Fruit fly (Drosophila melanogaster) whole organism, embryonic: Measurements from ENCODE around the gene timeout.

Source experiments
- Atf-2 ChIP-seq: fragments of 200-800 bp; sonication (Bioruptor generic); optimal IDR thresholded peaks from 2 replicates; lab custom pipeline; 2016; ENCODE audit warnings: missing biosample characterization, missing genetic modification characterization
- Atf3 ChIP-seq: fragments of 200-800 bp; sonication (Bioruptor generic); optimal IDR thresholded peaks from 3 replicates; lab custom pipeline; 2016; ENCODE audit warnings: missing biosample characterization, missing genetic modification characterization
- B-H1 ChIP-seq: fragments of 200-800 bp; sonication (Bioruptor generic); IDR thresholded peaks from 3 replicates; pipeline ENCODE4 v1.3.6; 2022; ENCODE audit warnings: missing biosample characterization, missing genetic modification characterization
- BEAF-32 ChIP-seq: fragments of 200-800 bp; sonication (Bioruptor generic); optimal IDR thresholded peaks from 3 replicates; lab custom pipeline; 2017; ENCODE audit warnings: missing biosample characterization, missing genetic modification characterization, mild to moderate bottlenecking, moderate library complexity, missing genetic modification reagents
- CG10147 ChIP-seq: fragments of 200-800 bp; sonication (Bioruptor generic); optimal IDR thresholded peaks from 2 replicates; lab custom pipeline; 2019; ENCODE audit warnings: missing biosample characterization, mild to moderate bottlenecking, missing genetic modification characterization, moderate library complexity
- CG1024 ChIP-seq: fragments of 200-800 bp; sonication (Bioruptor generic); IDR thresholded peaks from 2 replicates; pipeline ENCODE4 v1.3.6; 2022; ENCODE audit warnings: missing biosample characterization, missing genetic modification characterization
- CG10654 ChIP-seq: fragments of 200-800 bp; sonication (Bioruptor generic); optimal IDR thresholded peaks from 2 replicates; lab custom pipeline; 2016; ENCODE audit warnings: missing biosample characterization, missing genetic modification characterization
- CG12155 ChIP-seq: fragments of 200-800 bp; sonication (Bioruptor generic); optimal IDR thresholded peaks from 3 replicates; lab custom pipeline; 2016; ENCODE audit warnings: missing biosample characterization, missing genetic modification characterization
- CG12236 ChIP-seq: fragments of 200-800 bp; sonication (Bioruptor generic); optimal IDR thresholded peaks from 2 replicates; lab custom pipeline; 2016; ENCODE audit warnings: missing biosample characterization, missing genetic modification characterization
- CG12942 ChIP-seq: fragments of 200-800 bp; sonication (Bioruptor generic); optimal IDR thresholded peaks from 3 replicates; lab custom pipeline; 2016; ENCODE audit warnings: missing biosample characterization, missing genetic modification characterization
- CG16813 ChIP-seq: fragments of 200-800 bp; sonication (Bioruptor generic); IDR thresholded peaks from 3 replicates; pipeline ENCODE4 v1.3.6; 2022; ENCODE audit warnings: missing biosample characterization, missing genetic modification characterization; ENCODE audit not compliant: partially characterized antibody
- CG17328 ChIP-seq: fragments of 200-800 bp; sonication (Bioruptor generic); IDR thresholded peaks from 2 replicates; pipeline ENCODE4 v1.3.6; 2022; ENCODE audit warnings: missing biosample characterization, missing genetic modification characterization
- CG32767 ChIP-seq: fragments of 200-800 bp; sonication (Bioruptor generic); IDR thresholded peaks from 2 replicates; pipeline ENCODE4 v1.3.6; 2022; ENCODE audit warnings: missing biosample characterization, missing genetic modification characterization
- CG3726 ChIP-seq: fragments of 200-800 bp; sonication (Bioruptor generic); IDR thresholded peaks from 3 replicates; pipeline ENCODE4, ENCODE4 v1.3.6; 2022; ENCODE audit warnings: missing biosample characterization, missing genetic modification characterization
- CG5245 ChIP-seq: fragments of 200-800 bp; sonication (Bioruptor generic); optimal IDR thresholded peaks from 3 replicates; lab custom pipeline; 2016; ENCODE audit warnings: missing biosample characterization, missing genetic modification characterization
- CG6791 ChIP-seq: fragments of 200-800 bp; sonication (Bioruptor generic); IDR thresholded peaks from 3 replicates; pipeline ENCODE4 v1.3.6; 2022; ENCODE audit warnings: missing biosample characterization, missing genetic modification characterization; ENCODE audit not compliant: partially characterized antibody
- CG6854 ChIP-seq: fragments of 200-800 bp; sonication (Bioruptor generic); optimal IDR thresholded peaks from 3 replicates; lab custom pipeline; 2017; ENCODE audit warnings: missing biosample characterization, mild to moderate bottlenecking, missing genetic modification characterization
- CG7357 ChIP-seq: fragments of 200-800 bp; sonication (Bioruptor generic); IDR thresholded peaks from 3 replicates; pipeline ENCODE4 v1.3.6; 2022; ENCODE audit warnings: missing biosample characterization, missing genetic modification characterization
- CG7839 ChIP-seq: fragments of 200-800 bp; sonication (Bioruptor generic); optimal IDR thresholded peaks from 3 replicates; lab custom pipeline; 2018; ENCODE audit warnings: missing biosample characterization, mild to moderate bottlenecking, missing genetic modification characterization, moderate library complexity
- CG7928 ChIP-seq: fragments of 200-800 bp; sonication (Bioruptor generic); optimal IDR thresholded peaks from 2 replicates; lab custom pipeline; 2017; ENCODE audit warnings: missing biosample characterization, mild to moderate bottlenecking, missing genetic modification characterization
- Deaf1 ChIP-seq: fragments of 200-800 bp; optimal IDR thresholded peaks from 3 replicates; lab custom pipeline; 2019; ENCODE audit warnings: missing biosample characterization, mild to moderate bottlenecking, missing genetic modification characterization, moderate library complexity
- Doc2 ChIP-seq: fragments of 200-800 bp; sonication (Bioruptor generic); IDR thresholded peaks from 2 replicates; pipeline ENCODE4 v1.3.6; 2022; ENCODE audit warnings: missing biosample characterization, missing genetic modification characterization
- Doc3 ChIP-seq: fragments of 200-800 bp; sonication (Bioruptor generic); IDR thresholded peaks from 3 replicates; pipeline ENCODE4 v1.3.6; 2022; ENCODE audit warnings: missing biosample characterization, missing genetic modification characterization; ENCODE audit not compliant: partially characterized antibody
- Drgx ChIP-seq: fragments of 200-800 bp; sonication (Bioruptor generic); IDR thresholded peaks from 2 replicates; pipeline ENCODE4 v1.3.6; 2022; ENCODE audit warnings: missing biosample characterization, missing genetic modification characterization
- Hr51 ChIP-seq, 2 experiments: fragments of 200-800 bp; sonication (Bioruptor generic); optimal IDR thresholded peaks; 2 replicates in 1 of 2; 3 replicates in 1 of 2; lab custom pipeline; 2016 to 2018; ENCODE audit warnings: missing biosample characterization in 2 of 2, missing genetic modification characterization in 2 of 2, mild to moderate bottlenecking in 1 of 2, moderate library complexity in 1 of 2
- MBD-R2 ChIP-seq: fragments of 200-800 bp; sonication (Bioruptor generic); IDR thresholded peaks from 2 replicates; pipeline ENCODE4 v1.3.6; 2022; ENCODE audit warnings: missing biosample characterization, missing genetic modification characterization
- MESR4 ChIP-seq: fragments of 200-800 bp; sonication (Bioruptor generic); optimal IDR thresholded peaks from 2 replicates; lab custom pipeline; 2018; ENCODE audit warnings: missing biosample characterization, mild to moderate bottlenecking, missing genetic modification characterization, moderate library complexity
- MTF-1 ChIP-seq: fragments of 200-800 bp; sonication (Bioruptor generic); optimal IDR thresholded peaks from 2 replicates; lab custom pipeline; 2018; ENCODE audit warnings: missing biosample characterization, mild to moderate bottlenecking, missing genetic modification characterization, borderline replicate concordance
- Meics ChIP-seq: fragments of 200-800 bp; sonication (Bioruptor generic); optimal IDR thresholded peaks from 2 replicates; lab custom pipeline; 2017; ENCODE audit warnings: missing biosample characterization, mild to moderate bottlenecking, missing genetic modification characterization
- Mes4 ChIP-seq: fragments of 200-800 bp; sonication (Bioruptor generic); optimal IDR thresholded peaks from 2 replicates; lab custom pipeline; 2016; ENCODE audit warnings: missing biosample characterization, missing genetic modification characterization
- Ssrp ChIP-seq: fragments of 200-800 bp; sonication (Bioruptor generic); optimal IDR thresholded peaks from 2 replicates; lab custom pipeline; 2018; ENCODE audit warnings: missing biosample characterization, mild to moderate bottlenecking, missing genetic modification characterization, moderate library complexity
- ap ChIP-seq: fragments of 200-800 bp; sonication (Bioruptor generic); IDR thresholded peaks from 2 replicates; pipeline ENCODE4 v1.3.6; 2022; ENCODE audit warnings: missing biosample characterization, missing genetic modification characterization
- ara ChIP-seq: fragments of 200-800 bp; sonication (Bioruptor generic); IDR thresholded peaks from 2 replicates; pipeline ENCODE4 v1.3.6; 2022; ENCODE audit warnings: missing biosample characterization, missing genetic modification characterization
- chn ChIP-seq: fragments of 200-800 bp; sonication (Bioruptor generic); optimal IDR thresholded peaks from 2 replicates; lab custom pipeline; 2016; ENCODE audit warnings: missing biosample characterization, missing genetic modification characterization
- ci ChIP-seq: fragments of 200-800 bp; sonication (Bioruptor generic); IDR thresholded peaks from 3 replicates; pipeline ENCODE4 v1.3.6; 2022; ENCODE audit warnings: missing biosample characterization, missing genetic modification characterization
- dan ChIP-seq: fragments of 200-800 bp; sonication (Bioruptor generic); IDR thresholded peaks from 2 replicates; pipeline ENCODE4 v1.3.6; 2022; ENCODE audit warnings: missing biosample characterization, missing genetic modification characterization
- dmrt11E ChIP-seq: fragments of 200-800 bp; sonication (Bioruptor generic); optimal IDR thresholded peaks from 3 replicates; lab custom pipeline; 2018; ENCODE audit warnings: missing biosample characterization, mild to moderate bottlenecking, missing genetic modification characterization, moderate library complexity
- dmrt99B ChIP-seq: fragments of 200-800 bp; sonication (Bioruptor generic); optimal IDR thresholded peaks from 2 replicates; lab custom pipeline; 2018; ENCODE audit warnings: missing biosample characterization, mild to moderate bottlenecking, missing genetic modification characterization, moderate library complexity
- emc ChIP-seq: fragments of 200-800 bp; sonication (Bioruptor generic); optimal IDR thresholded peaks from 2 replicates; lab custom pipeline; 2016; ENCODE audit warnings: missing biosample characterization, missing genetic modification characterization
- fd102C ChIP-seq: fragments of 200-800 bp; sonication (Bioruptor generic); optimal IDR thresholded peaks from 2 replicates; lab custom pipeline; 2018; ENCODE audit warnings: missing biosample characterization, mild to moderate bottlenecking, missing genetic modification characterization, moderate library complexity
- grn ChIP-seq: fragments of 200-800 bp; sonication (Bioruptor generic); optimal IDR thresholded peaks from 3 replicates; lab custom pipeline; 2017; ENCODE audit warnings: missing biosample characterization, missing genetic modification characterization
- hbn ChIP-seq: fragments of 200-800 bp; sonication (Bioruptor generic); IDR thresholded peaks from 2 replicates; pipeline ENCODE4 v1.3.6; 2022; ENCODE audit warnings: missing biosample characterization, missing genetic modification characterization; ENCODE audit not compliant: partially characterized antibody
- kni ChIP-seq: fragments of 200-800 bp; sonication (Bioruptor generic); optimal IDR thresholded peaks from 3 replicates; lab custom pipeline; 2017; ENCODE audit warnings: mild to moderate bottlenecking, missing biosample characterization, missing genetic modification reagents, missing genetic modification characterization
- pb ChIP-seq: fragments of 200-800 bp; sonication (Bioruptor generic); optimal IDR thresholded peaks from 3 replicates; lab custom pipeline; 2016; ENCODE audit warnings: missing biosample characterization, missing genetic modification characterization
- pita ChIP-seq: fragments of 200-800 bp; sonication (Bioruptor generic); optimal IDR thresholded peaks from 2 replicates; lab custom pipeline; 2017; ENCODE audit warnings: missing biosample characterization, mild to moderate bottlenecking, missing genetic modification characterization
- rib ChIP-seq: fragments of 200-800 bp; sonication (Bioruptor generic); IDR thresholded peaks from 2 replicates; pipeline ENCODE4 v1.3.6; 2022; ENCODE audit warnings: missing biosample characterization, missing genetic modification characterization
- seq ChIP-seq: fragments of 200-800 bp; sonication (Bioruptor generic); IDR thresholded peaks from 2 replicates; pipeline ENCODE4 v1.3.6; 2022; ENCODE audit warnings: missing biosample characterization, missing genetic modification characterization
- shn ChIP-seq: fragments of 200-800 bp; sonication (Bioruptor generic); optimal IDR thresholded peaks from 3 replicates; lab custom pipeline; 2016; ENCODE audit warnings: missing biosample characterization, missing genetic modification characterization
- vvl ChIP-seq: fragments of 200-800 bp; sonication (Bioruptor generic); IDR thresholded peaks from 2 replicates; pipeline ENCODE4 v1.3.6; 2022; ENCODE audit warnings: missing biosample characterization, missing genetic modification characterization

The timeout gene

dm6 chr3R:13063746-13064592 lies 24.5 kb upstream of the timeout start (continued):
- no peak for TF ChIP-seq CG16813 (GFP tag; lab: Robert Waterston, UW)
- 0 out of 3 replicates have a peak, but pooled peaks have one; percentile 49 for TF ChIP-seq CG6791 (GFP tag; lab: Robert Waterston, UW)
- TF ChIP-seq CG12155 (GFP tag; lab: Kevin White, UChicago): no peak
- TF ChIP-seq ara (GFP tag; lab: Robert Waterston, UW): no peak
- 0 out of 2 replicates have a peak, but pooled peaks have one; percentile 4 for TF ChIP-seq CG17328 (GFP tag; lab: Robert Waterston, UW)
- no peak for TF ChIP-seq CG7357
- 0 out of 2 replicates have a peak, but pooled peaks have one; percentile 27 for TF ChIP-seq hbn (GFP tag; lab: Robert Waterston, UW)
- TF ChIP-seq Atf-2 (GFP tag; lab: Kevin White, UChicago): no peak
- 0 out of 3 replicates have a peak, but pooled peaks have one; percentile 42 for TF ChIP-seq ci (GFP tag; lab: Robert Waterston, UW)
- no peak for TF ChIP-seq CG6854 (GFP tag; lab: Kevin White, UChicago)
- TF ChIP-seq Atf3: no peak
- no peak for TF ChIP-seq Ssrp (tag; lab: Kevin White, UChicago)
- no peak for TF ChIP-seq grn (GFP tag; lab: Kevin White, UChicago)
- no peak for TF ChIP-seq MESR4 (GFP tag; lab: Kevin White, UChicago)
- TF ChIP-seq kni (GFP tag; lab: Kevin White, UChicago): peak; percentile 83
- no peak for TF ChIP-seq Drgx
- no peak; the same call in 1 of the 2 replicates for TF ChIP-seq CG32767
- no peak for TF ChIP-seq CG1024 (GFP tag; lab: Robert Waterston, UW)
- TF ChIP-seq MBD-R2: peak; percentile 28; the same call in 1 of the 2 replicates
- TF ChIP-seq BEAF-32 (GFP tag; lab: Kevin White, UChicago): no peak
- TF ChIP-seq CG10654 (GFP tag; lab: Kevin White, UChicago): no peak
- no peak for TF ChIP-seq MTF-1
- TF ChIP-seq CG5245 (GFP tag; lab: Kevin White, UChicago): no peak
- TF ChIP-seq CG7928 (GFP tag; lab: Kevin White, UChicago): no peak
- peak; percentile 20 for TF ChIP-seq dmrt11E
- TF ChIP-seq seq (GFP tag; lab: Robert Waterston, UW): peak; percentile 95
- no peak for TF ChIP-seq dmrt99B (tag; lab: Kevin White, UChicago)
- no peak for TF ChIP-seq CG3726 (GFP tag; lab: Robert Waterston, UW)
- TF ChIP-seq rib (GFP tag; lab: Robert Waterston, UW): no peak
- no peak for TF ChIP-seq CG12942 (GFP tag; lab: Kevin White, UChicago)
- no peak for TF ChIP-seq CG10147 (GFP tag; lab: Kevin White, UChicago)
- TF ChIP-seq Doc3 (GFP tag; lab: Robert Waterston, UW): no peak
- peak; percentile 7 for TF ChIP-seq pb (GFP tag; lab: Kevin White, UChicago)
- no peak for TF ChIP-seq B-H1 (GFP tag; lab: Robert Waterston, UW)
- TF ChIP-seq ap: no peak
- peak; percentile 49 for TF ChIP-seq Deaf1 (tag; lab: Kevin White, UChicago)
- TF ChIP-seq pita (GFP tag; lab: Kevin White, UChicago): no peak
- TF ChIP-seq CG12236 (GFP tag; lab: Kevin White, UChicago): no peak
- no peak for TF ChIP-seq dan (GFP tag; lab: Robert Waterston, UW)
- TF ChIP-seq Doc2: no peak
- no peak for TF ChIP-seq Hr51 (GFP tag; optimal IDR thresholded peaks at IDR 0.05; lab: Kevin White, UChicago)
- TF ChIP-seq Mes4 (GFP tag; lab: Kevin White, UChicago): peak; percentile 18
- TF ChIP-seq emc (GFP tag; lab: Kevin White, UChicago): no peak
- no peak for TF ChIP-seq chn (GFP tag; lab: Kevin White, UChicago)
- TF ChIP-seq vvl (GFP tag; lab: Robert Waterston, UW): 0 out of 2 replicates have a peak, but pooled peaks have one; percentile 15
- TF ChIP-seq fd102C: peak; percentile 5
- TF ChIP-seq shn: no peak
- no peak for TF ChIP-seq Meics (GFP tag; lab: Kevin White, UChicago)
- peak; percentile 7 for TF ChIP-seq CG7839
